Fruit fly (Drosophila melanogaster) whole organism: ENCODE results near the gene H2.0.

Experiments
- EcR ChIP-seq, 2 experiments: fragments of >200 bp; optimal IDR thresholded peaks; 2 replicates each; lab custom pipeline; 2017; ENCODE audit warnings: missing biosample characterization in 2 of 2, missing genetic modification characterization in 2 of 2, missing genetic modification reagents in 2 of 2
- pan ChIP-seq: fragments of >200 bp; optimal IDR thresholded peaks from 2 replicates; lab custom pipeline; 2017
- psq ChIP-seq: fragments of >200 bp; optimal IDR thresholded peaks from 2 replicates; lab custom pipeline; 2017

- TF ChIP-seq psq (lab: Kevin White, UChicago) (no peak), pan (no peak), EcR (GFP tag; optimal IDR thresholded peaks at IDR 0.05; lab: Kevin White, UChicago) (no peak)
Observed at dm6 chr2L:5978333-5979054, 40.7 kb downstream of the H2.0 start.
